Worm (Caenorhabditis elegans) whole organism, mixed stage, embryonic: ENCODE data around the gene T26E4.9.
"Not testable (repeated sequence)": the region's sequence is repeated elsewhere in the genome, so short reads cannot be mapped to it uniquely, and the experiment has no call there.

Source experiments
- M03D4.4 ChIP-seq: sonication (generic microtip); optimal IDR thresholded peaks from 2 replicates; lab custom pipeline; 2017; ENCODE audit warnings: mild to moderate bottlenecking, missing genetic modification characterization, missing compliant biosample characterization
- bed-3 ChIP-seq: fragments of 200-800 bp; sonication (Bioruptor generic); optimal IDR thresholded peaks from 3 replicates; lab custom pipeline; 2018; ENCODE audit warnings: mild to moderate bottlenecking, missing genetic modification characterization, moderate library complexity, missing compliant biosample characterization
- blmp-1 ChIP-seq: fragments of 150-350 bp; optimal IDR thresholded peaks from 2 replicates; lab custom pipeline; 2014; ENCODE audit warnings: missing biosample characterization, missing genetic modification characterization
- ceh-39 ChIP-seq: fragments of 150-350 bp; optimal IDR thresholded peaks from 2 replicates; lab custom pipeline; 2014; ENCODE audit warnings: missing biosample characterization, missing genetic modification characterization
- ceh-43 ChIP-seq: fragments of 200-800 bp; sonication (Bioruptor generic); optimal IDR thresholded peaks from 2 replicates; lab custom pipeline; 2018; ENCODE audit warnings: mild to moderate bottlenecking, missing genetic modification characterization, moderate library complexity, missing compliant biosample characterization
- ceh-83 ChIP-seq: fragments of 200-800 bp; sonication (Bioruptor generic); optimal IDR thresholded peaks from 2 replicates; lab custom pipeline; 2018; ENCODE audit warnings: mild to moderate bottlenecking, missing genetic modification characterization, missing compliant biosample characterization
- ces-1 ChIP-seq: fragments of 150-350 bp; optimal IDR thresholded peaks from 2 replicates; lab custom pipeline; 2014; ENCODE audit warnings: missing biosample characterization, missing genetic modification reagents, missing genetic modification characterization
- cnd-1 ChIP-seq: fragments of 200-800 bp; sonication (Bioruptor generic); optimal IDR thresholded peaks from 2 replicates; lab custom pipeline; 2018; ENCODE audit warnings: mild to moderate bottlenecking, missing genetic modification characterization, missing compliant biosample characterization
- elt-1 ChIP-seq: sonication (generic microtip); optimal IDR thresholded peaks from 2 replicates; lab custom pipeline; 2017; ENCODE audit warnings: missing genetic modification characterization, mild to moderate bottlenecking, missing compliant biosample characterization, antibody characterized with exemption, moderate library complexity, borderline replicate concordance; ENCODE audit not compliant: insufficient read depth
- ham-2 ChIP-seq: fragments of 200-800 bp; sonication (Bioruptor generic); optimal IDR thresholded peaks from 2 replicates; lab custom pipeline; 2018; ENCODE audit warnings: mild to moderate bottlenecking, missing genetic modification characterization, missing compliant biosample characterization
- hlh-1 ChIP-seq: fragments of 150-350 bp; optimal IDR thresholded peaks from 2 replicates; lab custom pipeline; 2014; ENCODE audit warnings: missing biosample characterization, missing genetic modification reagents, missing genetic modification characterization
- lin-13 ChIP-seq: fragments of 150-350 bp; optimal IDR thresholded peaks from 2 replicates; lab custom pipeline; 2014; ENCODE audit warnings: missing biosample characterization, missing genetic modification characterization
- lin-32 ChIP-seq: fragments of 200-800 bp; sonication (Bioruptor generic); optimal IDR thresholded peaks from 2 replicates; lab custom pipeline; 2018; ENCODE audit warnings: mild to moderate bottlenecking, missing genetic modification characterization, missing compliant biosample characterization
- lsy-2 ChIP-seq: fragments of 150-350 bp; optimal IDR thresholded peaks from 2 replicates; lab custom pipeline; 2014; ENCODE audit warnings: missing biosample characterization, missing genetic modification characterization
- mab-5 ChIP-seq: fragments of 150-350 bp; optimal IDR thresholded peaks from 2 replicates; lab custom pipeline; 2014; ENCODE audit warnings: missing biosample characterization, missing genetic modification characterization
- mep-1 ChIP-seq: fragments of 150-350 bp; optimal IDR thresholded peaks from 2 replicates; lab custom pipeline; 2017; ENCODE audit warnings: missing biosample characterization, missing genetic modification reagents, missing genetic modification characterization, inconsistent platforms
- mls-2 ChIP-seq: sonication (generic microtip); optimal IDR thresholded peaks from 2 replicates; lab custom pipeline; 2016; ENCODE audit warnings: mild to moderate bottlenecking, missing genetic modification characterization, moderate library complexity, missing compliant biosample characterization
- nhr-12 ChIP-seq: fragments of 150-350 bp; optimal IDR thresholded peaks from 2 replicates; lab custom pipeline; 2014; ENCODE audit warnings: missing biosample characterization, missing genetic modification characterization
- nhr-2 ChIP-seq: fragments of 150-350 bp; optimal IDR thresholded peaks from 2 replicates; lab custom pipeline; 2014; ENCODE audit warnings: missing biosample characterization, missing genetic modification characterization
- nhr-237 ChIP-seq: fragments of 150-350 bp; optimal IDR thresholded peaks from 2 replicates; lab custom pipeline; 2014; ENCODE audit warnings: missing biosample characterization, missing genetic modification characterization
- nhr-28 ChIP-seq: fragments of 150-350 bp; optimal IDR thresholded peaks from 2 replicates; lab custom pipeline; 2014; ENCODE audit warnings: missing biosample characterization, missing genetic modification characterization
- pha-4 ChIP-seq: fragments of 150-350 bp; optimal IDR thresholded peaks from 2 replicates; lab custom pipeline; 2018; ENCODE audit warnings: missing biosample characterization, missing genetic modification reagents, missing genetic modification characterization
- sem-2 ChIP-seq: fragments of 200-800 bp; sonication (Bioruptor generic); optimal IDR thresholded peaks from 2 replicates; lab custom pipeline; 2018; ENCODE audit warnings: mild to moderate bottlenecking, missing genetic modification characterization, missing compliant biosample characterization
- snpc-4 ChIP-seq: fragments of 150-350 bp; optimal IDR thresholded peaks from 2 replicates; lab custom pipeline; 2014; ENCODE audit warnings: missing biosample characterization, missing genetic modification characterization
- sptf-1 ChIP-seq: sonication (generic microtip); optimal IDR thresholded peaks from 2 replicates; lab custom pipeline; 2017; ENCODE audit warnings: mild to moderate bottlenecking, missing genetic modification characterization, moderate library complexity, missing compliant biosample characterization
- tbx-8 ChIP-seq: fragments of 200-800 bp; sonication (Bioruptor generic); optimal IDR thresholded peaks from 2 replicates; lab custom pipeline; 2018; ENCODE audit warnings: mild to moderate bottlenecking, missing genetic modification characterization, moderate library complexity, missing compliant biosample characterization
- unc-120 ChIP-seq: sonication (generic microtip); optimal IDR thresholded peaks from 2 replicates; lab custom pipeline; 2017; ENCODE audit warnings: missing genetic modification characterization, missing compliant biosample characterization; ENCODE audit not compliant: poor library complexity, severe bottlenecking
- unc-39 ChIP-seq: fragments of 150-350 bp; optimal IDR thresholded peaks from 2 replicates; lab custom pipeline; 2014; ENCODE audit warnings: missing biosample characterization, missing genetic modification characterization
- unc-62 ChIP-seq: fragments of 150-350 bp; optimal IDR thresholded peaks from 2 replicates; lab custom pipeline; 2014; ENCODE audit warnings: missing biosample characterization, missing genetic modification reagents, missing genetic modification characterization
- zip-8 ChIP-seq: fragments of 150-350 bp; optimal IDR thresholded peaks from 2 replicates; lab custom pipeline; 2014; ENCODE audit warnings: missing biosample characterization, missing genetic modification characterization
- ztf-11 ChIP-seq: fragments of 150-350 bp; optimal IDR thresholded peaks from 2 replicates; lab custom pipeline; 2014; ENCODE audit warnings: missing biosample characterization, missing genetic modification characterization

T26E4.9 gene

ce11 chrV:15802623-15803022 lies at the start of gene T26E4.9:
Gene T26E4.9, minus strand, starts transcription at chrV:15802723.
- not testable (repeated sequence) for TF ChIP-seq unc-39; ceh-43 (GFP tag; lab: Kevin White, UChicago); ztf-11 (tag; lab: Kevin White, UChicago)

- TF ChIP-seq lsy-2, nhr-237, zip-8 (tag; lab: Kevin White, UChicago): not testable (repeated sequence)
Observed at ce11 chrV:15850276-15850811, 47.8 kb upstream of the T26E4.9 start, which contains the start of gene srh-147. Gene srh-147, minus strand, starts transcription at chrV:15850326.

DNA sequence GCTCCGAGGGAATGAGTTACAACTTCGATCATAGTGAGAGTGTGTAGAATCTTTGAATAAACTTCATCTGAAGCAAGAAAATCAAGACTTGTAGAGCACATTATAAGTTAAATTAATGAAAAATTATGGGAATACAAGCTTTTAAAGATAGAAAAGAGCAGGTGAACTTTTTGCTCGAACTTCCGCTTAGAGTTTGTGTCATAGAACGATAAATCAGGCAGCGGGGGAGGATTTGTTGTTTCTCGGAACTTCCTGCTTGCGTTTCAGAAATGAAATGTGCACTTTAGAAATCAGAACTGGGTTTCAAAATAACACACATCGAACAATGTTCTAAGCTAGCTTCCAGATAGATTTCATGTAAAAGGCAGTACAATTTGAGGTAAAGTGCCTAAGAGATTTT lies 38.6 kb upstream of the T26E4.9 start, which contains the start of gene srh-149:
srh-149 (minus strand) TSS at position 101 of the 400 bp plus-strand sequence.
- no peak for TF ChIP-seq ces-1 (GFP tag; lab: Kevin White, UChicago)
- no peak for TF ChIP-seq blmp-1
- no peak for TF ChIP-seq ham-2 (GFP tag; lab: Kevin White, UChicago)
- no peak for TF ChIP-seq elt-1
- no peak for TF ChIP-seq unc-62
- no peak for TF ChIP-seq mep-1 (tag; lab: Kevin White, UChicago)
- TF ChIP-seq sem-2 = no peak
- no peak for TF ChIP-seq mab-5 (tag; lab: Kevin White, UChicago)
- no peak for TF ChIP-seq lin-13 (tag; lab: Kevin White, UChicago)
- no peak for TF ChIP-seq cnd-1
- no peak for TF ChIP-seq tbx-8
- no peak for TF ChIP-seq pha-4
- TF ChIP-seq nhr-12 (tag; lab: Kevin White, UChicago) = no peak
- TF ChIP-seq ceh-83 = no peak
- no peak for TF ChIP-seq M03D4.4 (tag; lab: Kevin White, UChicago)
- TF ChIP-seq mls-2 = no peak
- no peak for TF ChIP-seq nhr-2 (tag; lab: Kevin White, UChicago)
- TF ChIP-seq bed-3 (GFP tag; lab: Kevin White, UChicago) = no peak
- no peak for TF ChIP-seq nhr-28 (tag; lab: Kevin White, UChicago)
- no peak for TF ChIP-seq ceh-43 (GFP tag; lab: Kevin White, UChicago)

DNA sequence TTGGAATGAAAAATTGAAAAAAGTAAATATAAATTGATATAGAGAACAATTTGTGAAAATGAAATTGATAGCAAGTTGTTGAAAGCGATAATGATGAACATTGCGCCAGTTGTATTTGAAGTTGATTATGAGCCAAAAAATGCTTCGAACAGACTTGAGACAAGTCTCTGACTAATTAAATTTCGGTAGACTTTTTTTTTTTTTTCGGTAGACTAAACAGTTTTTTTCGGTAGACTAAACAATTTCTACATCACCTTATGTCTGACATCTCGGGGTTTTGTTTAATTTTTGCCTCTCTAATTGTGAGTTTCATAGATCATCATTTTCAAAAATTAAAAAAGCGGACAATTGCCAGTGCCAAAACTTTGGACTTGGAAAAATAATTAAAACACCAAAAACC lies 31.1 kb upstream of the T26E4.9 start, which contains the start of gene srbc-54:
srbc-54 (minus strand) TSS at position 101 of the 400 bp plus-strand sequence.
- no peak for TF ChIP-seq nhr-237 (tag; lab: Kevin White, UChicago)
- TF ChIP-seq pha-4 = no peak
- TF ChIP-seq mls-2 = no peak
- no peak for TF ChIP-seq nhr-28 (tag; lab: Kevin White, UChicago)
- no peak for TF ChIP-seq nhr-2 (tag; lab: Kevin White, UChicago)
- no peak for TF ChIP-seq zip-8 (tag; lab: Kevin White, UChicago)
- TF ChIP-seq ces-1 (GFP tag; lab: Kevin White, UChicago) = no peak
- TF ChIP-seq ham-2 (GFP tag; lab: Kevin White, UChicago) = no peak
- TF ChIP-seq hlh-1 = no peak
- no peak for TF ChIP-seq elt-1
- no peak for TF ChIP-seq sptf-1 (tag; lab: Kevin White, UChicago)
- no peak for TF ChIP-seq snpc-4 (tag; lab: Kevin White, UChicago)
- TF ChIP-seq blmp-1 = no peak
- TF ChIP-seq ceh-39 (tag; lab: Kevin White, UChicago) = no peak
- no peak for TF ChIP-seq lin-32
- no peak for TF ChIP-seq unc-120 (tag; lab: Kevin White, UChicago)
- no peak for TF ChIP-seq tbx-8
- no peak for TF ChIP-seq mab-5 (tag; lab: Kevin White, UChicago)

- TF ChIP-seq cnd-1 (no peak), unc-39 (no peak), bed-3 (GFP tag; lab: Kevin White, UChicago) (no peak), ceh-39 (tag; lab: Kevin White, UChicago) (no peak), nhr-2 (tag; lab: Kevin White, UChicago) (no peak), lin-13 (tag; lab: Kevin White, UChicago) (no peak), zip-8 (tag; lab: Kevin White, UChicago) (no peak), nhr-28 (tag; lab: Kevin White, UChicago) (no peak), ztf-11 (tag; lab: Kevin White, UChicago) (no peak), mab-5 (tag; lab: Kevin White, UChicago) (no peak), elt-1 (no peak), sem-2 (no peak), nhr-12 (tag; lab: Kevin White, UChicago) (no peak), unc-120 (tag; lab: Kevin White, UChicago) (no peak)
Observed at ce11 chrV:15831586-15831985, 29.1 kb upstream of the T26E4.9 start, which contains the start of gene srbc-56. Gene srbc-56, minus strand, starts transcription at chrV:15831686.
